Worm (Caenorhabditis elegans): ENCODE data around the gene C03E10.1.

Gene C03E10.1

ce11 chrV:11290888-11291287 lies at the start of gene C03E10.1:
C03E10.1 (plus strand) TSS chrV:11291188.
- TF ChIP-seq F57C9.4 (tag; optimal IDR thresholded peaks at IDR 0.05), result no peak
- no peak for TF ChIP-seq mel-28 (tag; optimal IDR thresholded peaks at IDR 0.05; ENCODE audit: borderline replicate concordance)
- TF ChIP-seq egl-18 (GFP tag; IDR thresholded peaks at IDR 0.05), result no peak
- no peak for TF ChIP-seq nhr-27 (tag; optimal IDR thresholded peaks at IDR 0.05)
- no peak for TF ChIP-seq hsf-1 (GFP tag; IDR thresholded peaks at IDR 0.05)
- TF ChIP-seq F33H1.4 (GFP tag; IDR thresholded peaks at IDR 0.05), result no peak
- TF ChIP-seq unc-62 (GFP tag; optimal IDR thresholded peaks at IDR 0.05), result no peak
- TF ChIP-seq snpc-1.1 (tag; optimal IDR thresholded peaks at IDR 0.05; ENCODE audit: insufficient read depth), result no peak
- no peak for TF ChIP-seq repo-1 (tag; optimal IDR thresholded peaks at IDR 0.05)
- no peak for TF ChIP-seq F22D6.2 (tag; optimal IDR thresholded peaks at IDR 0.05)
- no peak for TF ChIP-seq ztf-22 (GFP tag; optimal IDR thresholded peaks at IDR 0.05)
- TF ChIP-seq lin-40 (tag; optimal IDR thresholded peaks at IDR 0.05), result no peak
- no peak for TF ChIP-seq nfya-1 (tag; optimal IDR thresholded peaks at IDR 0.05; ENCODE audit: borderline replicate concordance, insufficient read depth)
- no peak for TF ChIP-seq somi-1 (GFP tag; optimal IDR thresholded peaks at IDR 0.05)
- no peak for TF ChIP-seq dpff-1 (tag; optimal IDR thresholded peaks at IDR 0.05)
- TF ChIP-seq tbp1 (GFP tag; optimal IDR thresholded peaks at IDR 0.05), result no peak
- no peak for TF ChIP-seq C06A6.2 (GFP tag; conservative IDR thresholded peaks at IDR 0.05)
- TF ChIP-seq ets-4 (GFP tag; optimal IDR thresholded peaks at IDR 0.05), result no peak
- TF ChIP-seq nfyb-1 (GFP tag; IDR thresholded peaks at IDR 0.05), result no peak

ce11 chrV:11241580-11241979 lies 49.4 kb upstream of the C03E10.1 start, which contains the start of gene pgap-1:
pgap-1 (plus strand) TSS chrV:11241880.
- no peak for TF ChIP-seq cebp-2 (GFP tag; IDR thresholded peaks at IDR 0.05)
- no peak for TF ChIP-seq F33H1.4 (GFP tag; IDR thresholded peaks at IDR 0.05)
- no peak for TF ChIP-seq madf-10 (tag; optimal IDR thresholded peaks at IDR 0.05)
- no peak for TF ChIP-seq hsf-1 (GFP tag; IDR thresholded peaks at IDR 0.05)
- TF ChIP-seq nhr-90 (tag; optimal IDR thresholded peaks at IDR 0.05), result no peak
- TF ChIP-seq zfh-2 (GFP tag; conservative IDR thresholded peaks at IDR 0.05), result no peak
- TF ChIP-seq dpff-1 (tag; optimal IDR thresholded peaks at IDR 0.05), result no peak
- TF ChIP-seq unc-62 (GFP tag; optimal IDR thresholded peaks at IDR 0.05), result no peak
- TF ChIP-seq die-1 (tag; optimal IDR thresholded peaks at IDR 0.05), result no peak
- TF ChIP-seq atf-7 (tag; optimal IDR thresholded peaks at IDR 0.05), result no peak
- TF ChIP-seq mel-28 (tag; optimal IDR thresholded peaks at IDR 0.05; ENCODE audit: borderline replicate concordance), result no peak
- no peak for TF ChIP-seq lag-1 (GFP tag; IDR thresholded peaks at IDR 0.05)
- TF ChIP-seq nfyb-1 (GFP tag; IDR thresholded peaks at IDR 0.05), result no peak
- TF ChIP-seq madf-8 (GFP tag; conservative IDR thresholded peaks at IDR 0.05), result no peak
- TF ChIP-seq lin-40 (tag; optimal IDR thresholded peaks at IDR 0.05), result no peak
- TF ChIP-seq F22D6.2 (tag; optimal IDR thresholded peaks at IDR 0.05), result no peak
- TF ChIP-seq Y79H2A.3 (GFP tag; conservative IDR thresholded peaks at IDR 0.05), result no peak

- TF ChIP-seq nhr-120 (GFP tag; IDR thresholded peaks at IDR 0.05) (no peak), sea-2 (GFP tag; IDR thresholded peaks at IDR 0.05) (no peak), B0035.1 (tag; optimal IDR thresholded peaks at IDR 0.05) (no peak), ceh-91 (GFP tag; IDR thresholded peaks at IDR 0.05) (no peak), aptf-3 (GFP tag; IDR thresholded peaks at IDR 0.05) (no peak), F57A8.1 (GFP tag; optimal IDR thresholded peaks at IDR 0.05) (no peak), madf-10 (tag; optimal IDR thresholded peaks at IDR 0.05) (no peak), bed-1 (GFP tag; IDR thresholded peaks at IDR 0.05) (no peak), aptf-2 (GFP tag; conservative IDR thresholded peaks at IDR 0.05) (no peak), C06A6.2 (GFP tag; conservative IDR thresholded peaks at IDR 0.05) (no peak), F23B12.7 (tag; optimal IDR thresholded peaks at IDR 0.05; ENCODE audit: insufficient read depth) (no peak), attf-6 (GFP tag; IDR thresholded peaks at IDR 0.05) (no peak), K12H6.12 (tag; optimal IDR thresholded peaks at IDR 0.05) (no peak), pbrm-1 (GFP tag; IDR thresholded peaks at IDR 0.05) (no peak)
These were observed 46.4 kb upstream of the C03E10.1 start, which contains the start of gene mxl-1 for ce11 chrV:11244539-11244938. mxl-1 (plus strand) TSS chrV:11244839.
